Fruit fly (Drosophila melanogaster) whole organism, embryonic: ENCODE data around the gene CG13384.

ENCODE experiments used
- Atf6 ChIP-seq: fragments of 200-800 bp; sonication (Bioruptor generic); IDR thresholded peaks from 2 replicates; pipeline ENCODE4 v1.3.6; 2022; ENCODE audit warnings: missing biosample characterization, missing genetic modification characterization
- Awh ChIP-seq: fragments of 200-800 bp; sonication (Bioruptor generic); IDR thresholded peaks from 2 replicates; pipeline ENCODE4, ENCODE4 v1.3.6; 2022; ENCODE audit warnings: missing biosample characterization, missing genetic modification characterization
- BEAF-32 ChIP-seq: fragments of 200-800 bp; sonication (Bioruptor generic); optimal IDR thresholded peaks from 3 replicates; lab custom pipeline; 2017; ENCODE audit warnings: missing biosample characterization, missing genetic modification characterization, mild to moderate bottlenecking, moderate library complexity, missing genetic modification reagents
- Bdp1 ChIP-seq: fragments of 200-800 bp; sonication (Bioruptor generic); optimal IDR thresholded peaks from 3 replicates; lab custom pipeline; 2016; ENCODE audit warnings: missing biosample characterization, missing genetic modification characterization
- Bteb2 ChIP-seq: fragments of 200-800 bp; sonication (Bioruptor generic); optimal IDR thresholded peaks from 2 replicates; lab custom pipeline; 2016; ENCODE audit warnings: missing biosample characterization, missing genetic modification characterization
- CG10366 ChIP-seq: fragments of 200-800 bp; sonication (Bioruptor generic); IDR thresholded peaks from 2 replicates; pipeline ENCODE4 v1.3.6; 2022; ENCODE audit warnings: missing biosample characterization, missing genetic modification characterization
- CG10654 ChIP-seq: fragments of 200-800 bp; sonication (Bioruptor generic); optimal IDR thresholded peaks from 2 replicates; lab custom pipeline; 2016; ENCODE audit warnings: missing biosample characterization, missing genetic modification characterization
- CG1647 ChIP-seq: fragments of 200-800 bp; sonication (Bioruptor generic); optimal IDR thresholded peaks from 3 replicates; lab custom pipeline; 2016; ENCODE audit warnings: missing biosample characterization, missing genetic modification characterization
- CG30020 ChIP-seq: fragments of 200-800 bp; optimal IDR thresholded peaks from 2 replicates; lab custom pipeline; 2019; ENCODE audit warnings: missing biosample characterization, mild to moderate bottlenecking, missing genetic modification characterization, moderate library complexity
- CG31365 ChIP-seq: fragments of 200-800 bp; sonication (Bioruptor generic); optimal IDR thresholded peaks from 2 replicates; lab custom pipeline; 2018; ENCODE audit warnings: missing biosample characterization, mild to moderate bottlenecking, missing genetic modification characterization
- CG43689 ChIP-seq: fragments of 200-800 bp; sonication (Bioruptor generic); IDR thresholded peaks from 2 replicates; pipeline ENCODE4 v1.3.6; 2022; ENCODE audit warnings: missing biosample characterization, missing genetic modification characterization
- CG4820 ChIP-seq: fragments of 200-800 bp; sonication (Bioruptor generic); optimal IDR thresholded peaks from 3 replicates; lab custom pipeline; 2016; ENCODE audit warnings: missing biosample characterization, missing genetic modification characterization
- CG7357 ChIP-seq: fragments of 200-800 bp; sonication (Bioruptor generic); IDR thresholded peaks from 3 replicates; pipeline ENCODE4 v1.3.6; 2022; ENCODE audit warnings: missing biosample characterization, missing genetic modification characterization
- CG7745 ChIP-seq: fragments of 200-800 bp; sonication (Bioruptor generic); optimal IDR thresholded peaks from 2 replicates; lab custom pipeline; 2018; ENCODE audit warnings: missing biosample characterization, mild to moderate bottlenecking, missing genetic modification characterization, moderate library complexity
- CG8944 ChIP-seq: fragments of 200-800 bp; sonication (Bioruptor generic); optimal IDR thresholded peaks from 3 replicates; lab custom pipeline; 2016; ENCODE audit warnings: missing biosample characterization, missing genetic modification characterization
- CkIIα-i1 ChIP-seq: fragments of 200-800 bp; sonication (Bioruptor generic); IDR thresholded peaks from 2 replicates; pipeline ENCODE4 v1.3.6; 2022; ENCODE audit warnings: missing biosample characterization, missing genetic modification characterization
- ERR ChIP-seq: fragments of 200-800 bp; sonication (Bioruptor generic); optimal IDR thresholded peaks from 2 replicates; lab custom pipeline; 2016; ENCODE audit warnings: missing biosample characterization, missing genetic modification characterization
- Elba2 ChIP-seq: fragments of 200-800 bp; sonication (Bioruptor generic); optimal IDR thresholded peaks from 3 replicates; lab custom pipeline; 2016; ENCODE audit warnings: missing biosample characterization, missing genetic modification characterization
- Hey ChIP-seq: fragments of 200-800 bp; sonication (Bioruptor generic); optimal IDR thresholded peaks from 3 replicates; lab custom pipeline; 2018; ENCODE audit warnings: missing biosample characterization, mild to moderate bottlenecking, missing genetic modification characterization
- NFAT ChIP-seq: fragments of 200-800 bp; sonication (Bioruptor generic); IDR thresholded peaks from 2 replicates; pipeline ENCODE4 v1.3.6; 2022; ENCODE audit warnings: missing biosample characterization, missing genetic modification characterization
- Nf-YC ChIP-seq: fragments of 200-800 bp; optimal IDR thresholded peaks from 3 replicates; lab custom pipeline; 2019; ENCODE audit warnings: missing biosample characterization, mild to moderate bottlenecking, missing genetic modification characterization, moderate library complexity
- NfI ChIP-seq: fragments of 200-800 bp; sonication (Bioruptor generic); optimal IDR thresholded peaks from 3 replicates; lab custom pipeline; 2018; ENCODE audit warnings: missing biosample characterization, mild to moderate bottlenecking, missing genetic modification characterization, moderate library complexity
- Oaz ChIP-seq: fragments of 200-800 bp; sonication (Bioruptor generic); IDR thresholded peaks from 2 replicates; pipeline ENCODE4 v1.3.6; 2022; ENCODE audit warnings: missing biosample characterization, missing genetic modification characterization
- Side ChIP-seq: fragments of 200-800 bp; sonication (Bioruptor generic); optimal IDR thresholded peaks from 2 replicates; lab custom pipeline; 2016; ENCODE audit warnings: missing biosample characterization, missing genetic modification characterization
- Trl ChIP-seq, 3 experiments: fragments of >200 bp in 2 of 3; fragments of 200-800 bp in 1 of 3; sonication (Bioruptor generic) in 1 of 3; optimal IDR thresholded peaks; 2 replicates in 1 of 3; 3 replicates in 2 of 3; lab custom pipeline; 2016 to 2017; ENCODE audit warnings: missing biosample characterization in 1 of 3, missing genetic modification characterization in 1 of 3
- Xrp1 ChIP-seq: fragments of 200-800 bp; sonication (Bioruptor generic); IDR thresholded peaks from 2 replicates; pipeline ENCODE4 v1.3.6; 2022; ENCODE audit warnings: missing biosample characterization, missing genetic modification characterization
- ato ChIP-seq: fragments of 200-800 bp; sonication (Bioruptor generic); IDR thresholded peaks from 2 replicates; pipeline ENCODE4 v1.3.6; 2022; ENCODE audit warnings: missing biosample characterization, missing genetic modification characterization; ENCODE audit not compliant: partially characterized antibody
- bab2 ChIP-seq: fragments of 200-800 bp; sonication (Bioruptor generic); optimal IDR thresholded peaks from 2 replicates; lab custom pipeline; 2016; ENCODE audit warnings: missing biosample characterization, missing genetic modification characterization
- cad ChIP-seq: fragments of >200 bp; optimal IDR thresholded peaks from 2 replicates; lab custom pipeline; 2017; ENCODE audit warnings: missing biosample characterization, missing genetic modification characterization
- cg ChIP-seq: fragments of 200-800 bp; sonication (Bioruptor generic); optimal IDR thresholded peaks from 3 replicates; lab custom pipeline; 2019; ENCODE audit warnings: missing biosample characterization, mild to moderate bottlenecking, missing genetic modification characterization, moderate library complexity
- chm ChIP-seq: fragments of 200-800 bp; sonication (Bioruptor generic); IDR thresholded peaks from 2 replicates; pipeline ENCODE4 v1.3.6; 2022; ENCODE audit warnings: missing biosample characterization, missing genetic modification characterization
- gsb ChIP-seq: fragments of 200-800 bp; sonication (Bioruptor generic); IDR thresholded peaks from 2 replicates; pipeline ENCODE4 v1.3.6; 2022; ENCODE audit warnings: missing biosample characterization, missing genetic modification characterization
- hb ChIP-seq: fragments of 200-800 bp; sonication (Bioruptor generic); IDR thresholded peaks from 3 replicates; pipeline ENCODE4 v1.3.6; 2022; ENCODE audit warnings: missing biosample characterization, missing genetic modification characterization; ENCODE audit not compliant: partially characterized antibody
- klu ChIP-seq: fragments of 200-800 bp; sonication (Bioruptor generic); IDR thresholded peaks from 2 replicates; pipeline ENCODE4 v1.3.6; 2022; ENCODE audit warnings: missing biosample characterization, missing genetic modification characterization
- lilli ChIP-seq: fragments of 200-800 bp; sonication (Bioruptor generic); optimal IDR thresholded peaks from 3 replicates; lab custom pipeline; 2016; ENCODE audit warnings: missing biosample characterization, missing genetic modification characterization
- nerfin-1 ChIP-seq: fragments of 200-800 bp; sonication (Bioruptor generic); optimal IDR thresholded peaks from 3 replicates; lab custom pipeline; 2019; ENCODE audit warnings: missing biosample characterization, mild to moderate bottlenecking, missing genetic modification characterization, moderate library complexity
- odd ChIP-seq: fragments of 200-800 bp; sonication (Bioruptor generic); optimal IDR thresholded peaks from 2 replicates; lab custom pipeline; 2017; ENCODE audit warnings: missing biosample characterization, mild to moderate bottlenecking, missing genetic modification characterization
- pho ChIP-seq: fragments of 200-800 bp; sonication (Bioruptor generic); optimal IDR thresholded peaks from 2 replicates; lab custom pipeline; 2016; ENCODE audit warnings: missing biosample characterization, missing genetic modification characterization
- ro ChIP-seq: fragments of 200-800 bp; sonication (Bioruptor generic); IDR thresholded peaks from 2 replicates; pipeline ENCODE4 v1.3.6; 2022; ENCODE audit warnings: missing biosample characterization, missing genetic modification characterization
- slou ChIP-seq: fragments of 200-800 bp; sonication (Bioruptor generic); optimal IDR thresholded peaks from 3 replicates; lab custom pipeline; 2016; ENCODE audit warnings: missing biosample characterization, missing genetic modification characterization
- sna ChIP-seq: fragments of 200-800 bp; sonication (Bioruptor generic); IDR thresholded peaks from 2 replicates; pipeline ENCODE4 v1.3.6; 2022; ENCODE audit warnings: missing biosample characterization, missing genetic modification characterization; ENCODE audit not compliant: partially characterized antibody
- sob ChIP-seq: fragments of 200-800 bp; sonication (Bioruptor generic); IDR thresholded peaks from 2 replicates; pipeline ENCODE4 v1.3.6; 2022; ENCODE audit warnings: missing biosample characterization, missing genetic modification characterization
- tio ChIP-seq: fragments of 200-800 bp; sonication (Bioruptor generic); optimal IDR thresholded peaks from 2 replicates; lab custom pipeline; 2017; ENCODE audit warnings: missing biosample characterization, missing genetic modification characterization, inconsistent platforms
- tna ChIP-seq: fragments of 200-800 bp; sonication (Bioruptor generic); IDR thresholded peaks from 2 replicates; pipeline ENCODE4 v1.3.6; 2022; ENCODE audit warnings: missing biosample characterization, missing genetic modification characterization; ENCODE audit not compliant: partially characterized antibody
- trh ChIP-seq: fragments of 200-800 bp; sonication (Bioruptor generic); optimal IDR thresholded peaks from 2 replicates; lab custom pipeline; 2016; ENCODE audit warnings: missing biosample characterization, missing genetic modification characterization
- vnd ChIP-seq: fragments of 200-800 bp; sonication (Bioruptor generic); IDR thresholded peaks from 3 replicates; pipeline ENCODE4 v1.3.6; 2022; ENCODE audit warnings: missing biosample characterization, missing genetic modification characterization; ENCODE audit not compliant: partially characterized antibody
- wor ChIP-seq: fragments of 200-800 bp; sonication (Bioruptor generic); IDR thresholded peaks from 2 replicates; pipeline ENCODE4 v1.3.6; 2022; ENCODE audit warnings: missing biosample characterization, missing genetic modification characterization
- z ChIP-seq: fragments of 200-800 bp; sonication (Bioruptor generic); IDR thresholded peaks from 3 replicates; pipeline ENCODE4 v1.3.6; 2022; ENCODE audit warnings: missing biosample characterization, missing genetic modification characterization

The CG13384 gene

dm6 chr2L:8370364-8371326 is 13.6 kb upstream of the CG13384 start, which contains the start of gene CG17292 (continued):
- TF ChIP-seq hb (GFP tag; lab: Robert Waterston, UW), result peak; percentile 84
- no peak for TF ChIP-seq ro (GFP tag; lab: Robert Waterston, UW)
- TF ChIP-seq CG31365 (tag; lab: Kevin White, UChicago), result peak; percentile 24
- no peak for TF ChIP-seq nerfin-1 (tag; lab: Kevin White, UChicago)
- peak; percentile 80 for TF ChIP-seq vnd (GFP tag; lab: Robert Waterston, UW)
- TF ChIP-seq CG4820, result no peak
- peak; percentile 97 for TF ChIP-seq Nf-YC
- TF ChIP-seq CG7357 (GFP tag; lab: Robert Waterston, UW), result 0 out of 3 replicates have a peak, but pooled peaks have one; percentile 27
- no peak for TF ChIP-seq bab2 (GFP tag; lab: Kevin White, UChicago)
- peak; percentile 30 for TF ChIP-seq Hey (tag; lab: Kevin White, UChicago)
- peak; percentile 95 for TF ChIP-seq tna (GFP tag; lab: Robert Waterston, UW)
- TF ChIP-seq CG30020 (tag; lab: Kevin White, UChicago), result no peak
- TF ChIP-seq sob (GFP tag; lab: Robert Waterston, UW), result peak; percentile 86
- TF ChIP-seq ERR (GFP tag; lab: Kevin White, UChicago), result peak; percentile 6
- TF ChIP-seq CG8944 (GFP tag; lab: Kevin White, UChicago), result no peak
- TF ChIP-seq odd, result peak; percentile 22
- TF ChIP-seq klu, result no peak
- TF ChIP-seq CG1647 (GFP tag; lab: Kevin White, UChicago), result peak; percentile 28
- TF ChIP-seq CkIIα-i1 (GFP tag; lab: Robert Waterston, UW), result no peak
- TF ChIP-seq gsb, result 0 out of 2 replicates have a peak, but pooled peaks have one; percentile 41
- TF ChIP-seq Trl (optimal IDR thresholded peaks at IDR 0.05; lab: Kevin White, UChicago), result no peak
- TF ChIP-seq Trl (GFP tag; optimal IDR thresholded peaks at IDR 0.05; lab: Kevin White, UChicago), result peak; percentile 43
- TF ChIP-seq z (GFP tag; lab: Robert Waterston, UW), result peak; percentile 15; the same call in 1 of the 3 replicates
- peak; percentile 82 for TF ChIP-seq BEAF-32 (GFP tag; lab: Kevin White, UChicago)
- no peak for TF ChIP-seq wor (GFP tag; lab: Robert Waterston, UW)
- TF ChIP-seq Bdp1 (GFP tag; lab: Kevin White, UChicago), result no peak
- TF ChIP-seq cad (GFP tag; lab: Kevin White, UChicago), result no peak
- peak; percentile 89 for TF ChIP-seq sna (GFP tag; lab: Robert Waterston, UW)
- TF ChIP-seq NfI (GFP tag; lab: Kevin White, UChicago), result peak; percentile 27
- TF ChIP-seq Oaz (GFP tag; lab: Robert Waterston, UW), result peak; percentile 24; the same call in 1 of the 2 replicates
- TF ChIP-seq tio, result no peak
- TF ChIP-seq lilli (GFP tag; lab: Kevin White, UChicago), result peak; percentile 47
- no peak for TF ChIP-seq CG10654 (GFP tag; lab: Kevin White, UChicago)
- TF ChIP-seq pho (GFP tag; lab: Kevin White, UChicago), result peak; percentile 37
- TF ChIP-seq cg (GFP tag; lab: Kevin White, UChicago), result peak; percentile 51
- TF ChIP-seq Bteb2 (GFP tag; lab: Kevin White, UChicago), result no peak
- TF ChIP-seq Awh (GFP tag; lab: Robert Waterston, UW), result peak; percentile 77; the same call in 1 of the 2 replicates
- TF ChIP-seq slou, result no peak
- TF ChIP-seq CG7745 (tag; lab: Kevin White, UChicago), result no peak
- peak; percentile 43; the same call in 1 of the 2 replicates for TF ChIP-seq CG10366 (GFP tag; lab: Robert Waterston, UW)
- TF ChIP-seq NFAT (GFP tag; lab: Robert Waterston, UW), result peak; percentile 74; the same call in 1 of the 2 replicates
- TF ChIP-seq Elba2 (GFP tag; lab: Kevin White, UChicago), result no peak
- no peak for TF ChIP-seq CG43689 (GFP tag; lab: Robert Waterston, UW)
- peak; percentile 60; the same call in 1 of the 2 replicates for TF ChIP-seq chm (GFP tag; lab: Robert Waterston, UW)
- peak; percentile 86 for TF ChIP-seq Atf6 (GFP tag; lab: Robert Waterston, UW)
- TF ChIP-seq Side, result peak; percentile 43
- no peak for TF ChIP-seq trh (GFP tag; lab: Kevin White, UChicago)
- peak; percentile 84 for TF ChIP-seq ato
- peak; percentile 63 for TF ChIP-seq Xrp1 (GFP tag; lab: Robert Waterston, UW)
